Fruit fly (Drosophila melanogaster) whole organism, embryonic: Measurements from ENCODE around the gene Bfc.

Source experiments
- Abd-B ChIP-seq: fragments of 200-800 bp; sonication (Bioruptor generic); optimal IDR thresholded peaks from 2 replicates; lab custom pipeline; 2018; ENCODE audit warnings: missing biosample characterization, mild to moderate bottlenecking, missing genetic modification characterization, moderate library complexity
- Atf3 ChIP-seq: fragments of 200-800 bp; sonication (Bioruptor generic); optimal IDR thresholded peaks from 3 replicates; lab custom pipeline; 2016; ENCODE audit warnings: missing biosample characterization, missing genetic modification characterization
- Blimp-1 ChIP-seq: fragments of 200-800 bp; sonication (Bioruptor generic); optimal IDR thresholded peaks from 3 replicates; lab custom pipeline; 2018; ENCODE audit warnings: missing biosample characterization, missing genetic modification characterization, mild to moderate bottlenecking, moderate library complexity, missing genetic modification reagents
- CG10366 ChIP-seq: fragments of 200-800 bp; sonication (Bioruptor generic); IDR thresholded peaks from 2 replicates; pipeline ENCODE4 v1.3.6; 2022; ENCODE audit warnings: missing biosample characterization, missing genetic modification characterization
- CG10654 ChIP-seq: fragments of 200-800 bp; sonication (Bioruptor generic); optimal IDR thresholded peaks from 2 replicates; lab custom pipeline; 2016; ENCODE audit warnings: missing biosample characterization, missing genetic modification characterization
- CG10979 ChIP-seq: fragments of 200-800 bp; sonication (Bioruptor generic); optimal IDR thresholded peaks from 2 replicates; lab custom pipeline; 2018; ENCODE audit warnings: missing biosample characterization, mild to moderate bottlenecking, missing genetic modification characterization, moderate library complexity
- CG12659 ChIP-seq: fragments of 200-800 bp; sonication (Bioruptor generic); optimal IDR thresholded peaks from 3 replicates; lab custom pipeline; 2017; ENCODE audit warnings: mild to moderate bottlenecking, missing biosample characterization, missing genetic modification reagents, missing genetic modification characterization
- CG15073 ChIP-seq: fragments of 200-800 bp; sonication (Bioruptor generic); optimal IDR thresholded peaks from 2 replicates; lab custom pipeline; 2016; ENCODE audit warnings: missing biosample characterization, missing genetic modification characterization
- CG16815 ChIP-seq: fragments of 200-800 bp; sonication (Bioruptor generic); optimal IDR thresholded peaks from 3 replicates; lab custom pipeline; 2017; ENCODE audit warnings: missing biosample characterization, mild to moderate bottlenecking, missing genetic modification characterization
- CG17802 ChIP-seq: fragments of 200-800 bp; sonication (Bioruptor generic); optimal IDR thresholded peaks from 2 replicates; lab custom pipeline; 2018; ENCODE audit warnings: missing biosample characterization, mild to moderate bottlenecking, missing genetic modification characterization, moderate library complexity
- CG1792 ChIP-seq: fragments of 200-800 bp; sonication (Bioruptor generic); optimal IDR thresholded peaks from 2 replicates; lab custom pipeline; 2016; ENCODE audit warnings: missing biosample characterization, missing genetic modification characterization
- CG2129 ChIP-seq: fragments of 200-800 bp; sonication (Bioruptor generic); IDR thresholded peaks from 2 replicates; pipeline ENCODE4 v1.3.6; 2022; ENCODE audit warnings: missing biosample characterization, missing genetic modification characterization; ENCODE audit not compliant: partially characterized antibody
- CG31224 ChIP-seq: fragments of 200-800 bp; sonication (Bioruptor generic); IDR thresholded peaks from 2 replicates; pipeline ENCODE4 v1.3.6; 2022; ENCODE audit warnings: missing biosample characterization, missing genetic modification characterization
- CG34422 ChIP-seq: fragments of 200-800 bp; sonication (Bioruptor generic); IDR thresholded peaks from 3 replicates; pipeline ENCODE4 v1.3.6; 2022; ENCODE audit warnings: missing biosample characterization, missing genetic modification characterization
- CG3838 ChIP-seq: fragments of 200-800 bp; sonication (Bioruptor generic); optimal IDR thresholded peaks from 3 replicates; lab custom pipeline; 2016; ENCODE audit warnings: missing biosample characterization, missing genetic modification characterization
- CG4404 ChIP-seq: fragments of 200-800 bp; sonication (Bioruptor generic); IDR thresholded peaks from 2 replicates; pipeline ENCODE4 v1.3.6; 2022; ENCODE audit warnings: missing biosample characterization, missing genetic modification characterization
- CG6654 ChIP-seq: fragments of 200-800 bp; sonication (Bioruptor generic); optimal IDR thresholded peaks from 2 replicates; lab custom pipeline; 2017; ENCODE audit warnings: missing biosample characterization, mild to moderate bottlenecking, missing genetic modification characterization
- CG6689 ChIP-seq: fragments of 200-800 bp; sonication (Bioruptor generic); IDR thresholded peaks from 2 replicates; pipeline ENCODE4 v1.3.6; 2022; ENCODE audit warnings: missing biosample characterization, missing genetic modification characterization
- CG6813 ChIP-seq: fragments of 200-800 bp; sonication (Bioruptor generic); optimal IDR thresholded peaks from 2 replicates; lab custom pipeline; 2017; ENCODE audit warnings: missing biosample characterization, missing genetic modification characterization, mild to moderate bottlenecking, moderate library complexity, missing genetic modification reagents
- CG6854 ChIP-seq: fragments of 200-800 bp; sonication (Bioruptor generic); optimal IDR thresholded peaks from 3 replicates; lab custom pipeline; 2017; ENCODE audit warnings: missing biosample characterization, mild to moderate bottlenecking, missing genetic modification characterization
- CG7372 ChIP-seq: fragments of 200-800 bp; sonication (Bioruptor generic); IDR thresholded peaks from 2 replicates; pipeline ENCODE4 v1.3.6; 2022; ENCODE audit warnings: missing biosample characterization, missing genetic modification characterization
- CG8478 ChIP-seq: fragments of >200 bp; optimal IDR thresholded peaks from 2 replicates; lab custom pipeline; 2018
- CG9797 ChIP-seq: fragments of 200-800 bp; sonication (Bioruptor generic); optimal IDR thresholded peaks from 3 replicates; lab custom pipeline; 2018; ENCODE audit warnings: missing biosample characterization, mild to moderate bottlenecking, missing genetic modification characterization
- CG9932 ChIP-seq: fragments of 200-800 bp; sonication (Bioruptor generic); IDR thresholded peaks from 2 replicates; pipeline ENCODE4 v1.3.6; 2022; ENCODE audit warnings: missing biosample characterization, missing genetic modification characterization
- H15 ChIP-seq: fragments of 200-800 bp; sonication (Bioruptor generic); IDR thresholded peaks from 3 replicates; pipeline ENCODE4 v1.3.6; 2022; ENCODE audit warnings: missing biosample characterization, missing genetic modification characterization
- Hey ChIP-seq: fragments of 200-800 bp; sonication (Bioruptor generic); optimal IDR thresholded peaks from 3 replicates; lab custom pipeline; 2018; ENCODE audit warnings: missing biosample characterization, mild to moderate bottlenecking, missing genetic modification characterization
- Hmx ChIP-seq: fragments of 200-800 bp; sonication (Bioruptor generic); optimal IDR thresholded peaks from 2 replicates; lab custom pipeline; 2016; ENCODE audit warnings: missing biosample characterization, missing genetic modification characterization
- Mes4 ChIP-seq: fragments of 200-800 bp; sonication (Bioruptor generic); optimal IDR thresholded peaks from 2 replicates; lab custom pipeline; 2016; ENCODE audit warnings: missing biosample characterization, missing genetic modification characterization
- Pdp1 ChIP-seq, 2 experiments: fragments of 200-800 bp; sonication (Bioruptor generic); optimal IDR thresholded peaks; 3 replicates each; lab custom pipeline; 2016; ENCODE audit warnings: missing biosample characterization in 2 of 2, missing genetic modification characterization in 2 of 2, mild to moderate bottlenecking in 1 of 2, moderate library complexity in 1 of 2
- Ravus ChIP-seq: fragments of 200-800 bp; sonication (Bioruptor generic); IDR thresholded peaks from 2 replicates; pipeline ENCODE4 v1.3.6; 2022; ENCODE audit warnings: missing biosample characterization, missing genetic modification characterization
- Side ChIP-seq: fragments of 200-800 bp; sonication (Bioruptor generic); optimal IDR thresholded peaks from 2 replicates; lab custom pipeline; 2016; ENCODE audit warnings: missing biosample characterization, missing genetic modification characterization
- Sox102F ChIP-seq: fragments of 200-800 bp; sonication (Bioruptor generic); optimal IDR thresholded peaks from 2 replicates; lab custom pipeline; 2018; ENCODE audit warnings: missing biosample characterization, mild to moderate bottlenecking, missing genetic modification characterization, moderate library complexity
- Sry-δ ChIP-seq: fragments of 200-800 bp; sonication (Bioruptor generic); optimal IDR thresholded peaks from 2 replicates; lab custom pipeline; 2016; ENCODE audit warnings: missing biosample characterization, missing genetic modification characterization
- amos ChIP-seq: fragments of 200-800 bp; sonication (Bioruptor generic); IDR thresholded peaks from 2 replicates; pipeline ENCODE4 v1.3.6; 2022; ENCODE audit warnings: missing biosample characterization, missing genetic modification characterization; ENCODE audit not compliant: partially characterized antibody
- aop ChIP-seq: fragments of 200-800 bp; sonication (Bioruptor generic); IDR thresholded peaks from 2 replicates; pipeline ENCODE4 v1.3.6; 2022; ENCODE audit warnings: missing biosample characterization, missing genetic modification characterization
- az2 ChIP-seq: fragments of 200-800 bp; sonication (Bioruptor generic); optimal IDR thresholded peaks from 3 replicates; lab custom pipeline; 2016; ENCODE audit warnings: missing biosample characterization, missing genetic modification characterization
- cas ChIP-seq: fragments of 200-800 bp; sonication (Bioruptor generic); IDR thresholded peaks from 2 replicates; pipeline ENCODE4 v1.3.6; 2022; ENCODE audit warnings: missing biosample characterization, missing genetic modification characterization
- crc ChIP-seq: fragments of 200-800 bp; sonication (Bioruptor generic); optimal IDR thresholded peaks from 2 replicates; lab custom pipeline; 2016; ENCODE audit warnings: missing biosample characterization, missing genetic modification characterization
- cwo ChIP-seq: fragments of 200-800 bp; sonication (Bioruptor generic); optimal IDR thresholded peaks from 3 replicates; lab custom pipeline; 2017; ENCODE audit warnings: missing biosample characterization, missing genetic modification characterization, mild to moderate bottlenecking, moderate library complexity, missing genetic modification reagents
- gce ChIP-seq: fragments of 200-800 bp; sonication (Bioruptor generic); IDR thresholded peaks from 3 replicates; pipeline ENCODE4 v1.3.6; 2022; ENCODE audit warnings: missing biosample characterization, missing genetic modification characterization
- gro ChIP-seq: fragments of 200-800 bp; sonication (Bioruptor generic); optimal IDR thresholded peaks from 2 replicates; lab custom pipeline; 2016; ENCODE audit warnings: missing biosample characterization, missing genetic modification characterization
- ind ChIP-seq: fragments of 200-800 bp; sonication (Bioruptor generic); optimal IDR thresholded peaks from 3 replicates; lab custom pipeline; 2016; ENCODE audit warnings: missing biosample characterization, missing genetic modification characterization
- ken ChIP-seq: fragments of 200-800 bp; sonication (Bioruptor generic); IDR thresholded peaks from 3 replicates; pipeline ENCODE4 v1.3.6; 2022; ENCODE audit warnings: missing biosample characterization, missing genetic modification characterization
- knrl ChIP-seq: fragments of 200-800 bp; sonication (Bioruptor generic); IDR thresholded peaks from 3 replicates; pipeline ENCODE4 v1.3.6; 2022; ENCODE audit warnings: missing biosample characterization, missing genetic modification characterization; ENCODE audit not compliant: partially characterized antibody
- maf-S ChIP-seq: fragments of 200-800 bp; sonication (Bioruptor generic); optimal IDR thresholded peaks from 2 replicates; lab custom pipeline; 2016; ENCODE audit warnings: missing biosample characterization, missing genetic modification characterization
- rib ChIP-seq: fragments of 200-800 bp; sonication (Bioruptor generic); IDR thresholded peaks from 2 replicates; pipeline ENCODE4 v1.3.6; 2022; ENCODE audit warnings: missing biosample characterization, missing genetic modification characterization
- seq ChIP-seq: fragments of 200-800 bp; sonication (Bioruptor generic); IDR thresholded peaks from 2 replicates; pipeline ENCODE4 v1.3.6; 2022; ENCODE audit warnings: missing biosample characterization, missing genetic modification characterization
- shn ChIP-seq: fragments of 200-800 bp; sonication (Bioruptor generic); optimal IDR thresholded peaks from 3 replicates; lab custom pipeline; 2016; ENCODE audit warnings: missing biosample characterization, missing genetic modification characterization
- slp2 ChIP-seq: fragments of 200-800 bp; sonication (Bioruptor generic); optimal IDR thresholded peaks from 2 replicates; lab custom pipeline; 2016; ENCODE audit warnings: missing biosample characterization, missing genetic modification characterization
- tgo ChIP-seq: fragments of 200-800 bp; sonication (Bioruptor generic); IDR thresholded peaks from 3 replicates; pipeline ENCODE4 v1.3.6; 2022; ENCODE audit warnings: missing biosample characterization, missing genetic modification characterization
- z ChIP-seq: fragments of 200-800 bp; sonication (Bioruptor generic); IDR thresholded peaks from 3 replicates; pipeline ENCODE4 v1.3.6; 2022; ENCODE audit warnings: missing biosample characterization, missing genetic modification characterization

The Bfc gene

dm6 chr3L:1300076-1300635, 49.7 kb downstream of the Bfc start (continued):
- TF ChIP-seq Sry-δ (GFP tag; lab: Kevin White, UChicago) (no peak), Hey (tag; lab: Kevin White, UChicago) (no peak), cas (GFP tag; lab: Robert Waterston, UW) (no peak), ind (GFP tag; lab: Kevin White, UChicago) (peak; percentile 66), CG1792 (no peak), Atf3 (no peak), rib (GFP tag; lab: Robert Waterston, UW) (no peak; the same call in 1 of the 2 replicates), Sox102F (GFP tag; lab: Kevin White, UChicago) (no peak), CG10654 (GFP tag; lab: Kevin White, UChicago) (peak; percentile 72), slp2 (GFP tag; lab: Kevin White, UChicago) (peak; percentile 22), gro (GFP tag; lab: Kevin White, UChicago) (no peak), CG3838 (GFP tag; lab: Kevin White, UChicago) (peak; percentile 30), Hmx (GFP tag; lab: Kevin White, UChicago) (no peak), CG6854 (GFP tag; lab: Kevin White, UChicago) (peak; percentile 57), gce (peak; percentile 80; the same call in 2 of the 3 replicates), maf-S (no peak), seq (GFP tag; lab: Robert Waterston, UW) (peak; percentile 52; the same call in 1 of the 2 replicates), CG9932 (GFP tag; lab: Robert Waterston, UW) (peak; percentile 68), CG8478 (lab: Kevin White, UChicago) (no peak), knrl (GFP tag; lab: Robert Waterston, UW) (no peak), CG15073 (GFP tag; lab: Kevin White, UChicago) (peak; percentile 44), cwo (GFP tag; lab: Kevin White, UChicago) (peak; percentile 61), crc (no peak), amos (GFP tag; lab: Robert Waterston, UW) (no peak), aop (peak; percentile 34; the same call in 1 of the 2 replicates), CG7372 (peak; percentile 33; the same call in 1 of the 2 replicates), CG12659 (peak; percentile 75), CG10979 (tag; lab: Kevin White, UChicago) (peak; percentile 93), tgo (peak; percentile 79), shn (GFP tag; lab: Kevin White, UChicago) (no peak), Side (GFP tag; lab: Kevin White, UChicago) (no peak), CG34422 (GFP tag; lab: Robert Waterston, UW) (peak; percentile 86), Abd-B (GFP tag; lab: Kevin White, UChicago) (peak; percentile 32), Mes4 (no peak), CG9797 (GFP tag; lab: Kevin White, UChicago) (no peak), H15 (GFP tag; lab: Robert Waterston, UW) (peak; percentile 67; the same call in 2 of the 3 replicates), Pdp1 (GFP tag; optimal IDR thresholded peaks at IDR 0.05; lab: Kevin White, UChicago) (peak; percentile 3 to 42), CG6654 (peak; percentile 46), CG16815 (GFP tag; lab: Kevin White, UChicago) (peak; percentile 76), CG10366 (GFP tag; lab: Robert Waterston, UW) (peak; percentile 79), CG2129 (GFP tag; lab: Robert Waterston, UW) (no peak), CG17802 (peak; percentile 29), CG31224 (peak; percentile 67), z (no peak), ken (GFP tag; lab: Robert Waterston, UW) (peak; percentile 72; the same call in 2 of the 3 replicates), CG6689 (GFP tag; lab: Robert Waterston, UW) (peak; percentile 81), az2 (GFP tag; lab: Kevin White, UChicago) (peak; percentile 75), Ravus (GFP tag; lab: Robert Waterston, UW) (peak; percentile 13; the same call in 1 of the 2 replicates), Blimp-1 (GFP tag; lab: Kevin White, UChicago) (peak; percentile 91), CG6813 (GFP tag; lab: Kevin White, UChicago) (peak; percentile 79), CG4404 (GFP tag; lab: Robert Waterston, UW) (peak; percentile 78)
